Worm (Caenorhabditis elegans) whole organism, L3 larva: Measurements from ENCODE around the gene sel-9.

ENCODE experiments used
- ZK546.5 ChIP-seq: sonication (generic microtip); optimal IDR thresholded peaks from 2 replicates; lab custom pipeline; 2017; ENCODE audit warnings: missing biosample characterization, missing genetic modification characterization
- aly-2 ChIP-seq: fragments of 150-350 bp; optimal IDR thresholded peaks from 2 replicates; lab custom pipeline; 2014; ENCODE audit warnings: missing biosample characterization, missing genetic modification characterization
- ama-1 ChIP-seq: fragments of 150-350 bp; optimal IDR thresholded peaks from 2 replicates; lab custom pipeline; 2018
- egl-5 ChIP-seq: fragments of 150-350 bp; optimal IDR thresholded peaks from 2 replicates; lab custom pipeline; 2017; ENCODE audit warnings: missing biosample characterization, missing genetic modification reagents, missing genetic modification characterization, inconsistent platforms
- elt-1 ChIP-seq: fragments of 150-350 bp; optimal IDR thresholded peaks from 2 replicates; lab custom pipeline; 2014; ENCODE audit warnings: missing biosample characterization, missing genetic modification characterization
- elt-2 ChIP-seq: sonication (generic microtip); optimal IDR thresholded peaks from 2 replicates; lab custom pipeline; 2016; ENCODE audit warnings: missing genetic modification reagents, mild to moderate bottlenecking, missing genetic modification characterization, missing compliant biosample characterization
- elt-3 ChIP-seq, 3 experiments: fragments of 150-350 bp in 1 of 3; sonication (generic microtip) in 2 of 3; optimal IDR thresholded peaks; 2 replicates in 2 of 3; 4 replicates in 1 of 3; lab custom pipeline; 2014 to 2017; ENCODE audit warnings: missing biosample characterization in 3 of 3, missing genetic modification characterization in 3 of 3
- eor-1 ChIP-seq, 2 experiments: fragments of 150-350 bp; optimal IDR thresholded peaks; 2 replicates each; lab custom pipeline; 2014 to 2018; ENCODE audit warnings: missing biosample characterization in 2 of 2, missing genetic modification characterization in 2 of 2
- fkh-10 ChIP-seq: sonication (generic microtip); optimal IDR thresholded peaks from 2 replicates; lab custom pipeline; 2017; ENCODE audit warnings: missing biosample characterization, missing genetic modification reagents, missing genetic modification characterization
- fos-1 ChIP-seq: fragments of 150-350 bp; optimal IDR thresholded peaks from 2 replicates; lab custom pipeline; 2014; ENCODE audit warnings: missing biosample characterization, missing genetic modification characterization
- hmg-11 ChIP-seq: sonication (generic microtip); optimal IDR thresholded peaks from 2 replicates; lab custom pipeline; 2016; ENCODE audit warnings: missing genetic modification characterization, missing compliant biosample characterization
- jun-1 ChIP-seq: fragments of 150-350 bp; optimal IDR thresholded peaks from 2 replicates; lab custom pipeline; 2014; ENCODE audit warnings: missing biosample characterization, missing genetic modification reagents, missing genetic modification characterization
- lsy-12 ChIP-seq: sonication (generic microtip); optimal IDR thresholded peaks from 2 replicates; lab custom pipeline; 2016; ENCODE audit warnings: mild to moderate bottlenecking, missing genetic modification characterization, missing compliant biosample characterization
- mdl-1 ChIP-seq: fragments of 150-350 bp; optimal IDR thresholded peaks from 2 replicates; lab custom pipeline; 2014; ENCODE audit warnings: missing biosample characterization, missing genetic modification characterization
- mml-1 ChIP-seq: fragments of 150-350 bp; sonication (generic microtip); optimal IDR thresholded peaks from 3 replicates; lab custom pipeline; 2014; ENCODE audit warnings: missing biosample characterization, missing genetic modification characterization
- nhr-11 ChIP-seq: fragments of 150-350 bp; optimal IDR thresholded peaks from 2 replicates; lab custom pipeline; 2014; ENCODE audit warnings: missing biosample characterization, missing genetic modification characterization
- nhr-12 ChIP-seq: fragments of 150-350 bp; optimal IDR thresholded peaks from 2 replicates; lab custom pipeline; 2014; ENCODE audit warnings: missing biosample characterization, missing genetic modification characterization
- nhr-23 ChIP-seq: fragments of 150-350 bp; optimal IDR thresholded peaks from 2 replicates; lab custom pipeline; 2014; ENCODE audit warnings: missing biosample characterization, missing genetic modification reagents, missing genetic modification characterization
- nhr-237 ChIP-seq: fragments of 150-350 bp; optimal IDR thresholded peaks from 2 replicates; lab custom pipeline; 2014; ENCODE audit warnings: missing biosample characterization, missing genetic modification characterization
- nhr-25 ChIP-seq: sonication (generic microtip); optimal IDR thresholded peaks from 2 replicates; lab custom pipeline; 2017; ENCODE audit warnings: missing biosample characterization, missing genetic modification characterization
- nhr-28 ChIP-seq: fragments of 150-350 bp; optimal IDR thresholded peaks from 2 replicates; lab custom pipeline; 2014; ENCODE audit warnings: missing biosample characterization, missing genetic modification characterization
- nhr-76 ChIP-seq: fragments of 150-350 bp; sonication (generic microtip); optimal IDR thresholded peaks from 5 replicates; lab custom pipeline; 2014; ENCODE audit warnings: missing biosample characterization, missing genetic modification characterization
- nhr-77 ChIP-seq: fragments of 150-350 bp; optimal IDR thresholded peaks from 2 replicates; lab custom pipeline; 2014; ENCODE audit warnings: missing biosample characterization, missing genetic modification characterization
- pha-4 ChIP-seq: fragments of 150-350 bp; optimal IDR thresholded peaks from 2 replicates; lab custom pipeline; 2014; ENCODE audit warnings: missing biosample characterization, missing genetic modification reagents, missing genetic modification characterization
- pqm-1 ChIP-seq: fragments of 150-350 bp; optimal IDR thresholded peaks from 2 replicates; lab custom pipeline; 2017; ENCODE audit warnings: missing biosample characterization, missing genetic modification characterization, inconsistent platforms
- sea-2 ChIP-seq: fragments of 150-350 bp; sonication (generic microtip); optimal IDR thresholded peaks from 4 replicates; lab custom pipeline; 2014; ENCODE audit warnings: missing biosample characterization, missing genetic modification reagents, missing genetic modification characterization
- skn-1 ChIP-seq: fragments of 150-350 bp; optimal IDR thresholded peaks from 2 replicates; lab custom pipeline; 2014; ENCODE audit warnings: missing biosample characterization, missing genetic modification characterization
- snpc-4 ChIP-seq: fragments of 150-350 bp; optimal IDR thresholded peaks from 2 replicates; lab custom pipeline; 2014; ENCODE audit warnings: missing biosample characterization, missing genetic modification characterization
- tbx-2 ChIP-seq: sonication (generic microtip); optimal IDR thresholded peaks from 2 replicates; lab custom pipeline; 2016; ENCODE audit warnings: mild to moderate bottlenecking, missing genetic modification characterization, missing compliant biosample characterization
- unc-39 ChIP-seq: sonication (generic microtip); optimal IDR thresholded peaks from 4 replicates; lab custom pipeline; 2017; ENCODE audit warnings: missing biosample characterization, missing genetic modification characterization
- zag-1 ChIP-seq: fragments of 150-350 bp; optimal IDR thresholded peaks from 2 replicates; lab custom pipeline; 2014; ENCODE audit warnings: missing biosample characterization, missing genetic modification characterization
- ztf-11 ChIP-seq: fragments of 150-350 bp; optimal IDR thresholded peaks from 2 replicates; lab custom pipeline; 2014; ENCODE audit warnings: missing biosample characterization, missing genetic modification characterization
- ztf-4 ChIP-seq: fragments of 150-350 bp; optimal IDR thresholded peaks from 2 replicates; lab custom pipeline; 2014; ENCODE audit warnings: missing biosample characterization, missing genetic modification characterization

The sel-9 gene

ce11 chrV:8323545-8323944 is 21.2 kb upstream of the sel-9 start:
- TF ChIP-seq hmg-11 (tag; lab: Kevin White, UChicago), result no peak
- TF ChIP-seq nhr-76, result no peak

- TF ChIP-seq skn-1 (no peak), nhr-237 (tag; lab: Kevin White, UChicago) (no peak), nhr-28 (tag; lab: Kevin White, UChicago) (no peak), unc-39 (no peak)
Measured at ce11 chrV:8318135-8318534, 15.8 kb upstream of the sel-9 start, which contains the start of gene clec-219. Gene clec-219, plus strand, starts transcription at chrV:8318435.

- TF ChIP-seq nhr-77 (tag; lab: Kevin White, UChicago) (no peak), snpc-4 (tag; lab: Kevin White, UChicago) (no peak), ama-1 (lab: Kevin White, UChicago) (no peak), pha-4 (no peak), jun-1 (tag; lab: Kevin White, UChicago) (no peak), mml-1 (tag; lab: Kevin White, UChicago) (no peak), nhr-25 (tag; lab: Kevin White, UChicago) (no peak), nhr-11 (no peak), elt-1 (tag; lab: Kevin White, UChicago) (no peak)
Measured at ce11 chrV:8311210-8311609, 8.8 kb upstream of the sel-9 start, which contains the start of gene W02D7.12. Gene W02D7.12, plus strand, starts transcription at chrV:8311510.

ce11 chrV:8307681-8308080 is 5.3 kb upstream of the sel-9 start, which contains the start of gene clec-218:
Gene clec-218, plus strand, starts transcription at chrV:8307942.
- no peak for TF ChIP-seq nhr-12 (tag; lab: Kevin White, UChicago)
- TF ChIP-seq fkh-10 (GFP tag; lab: Kevin White, UChicago), result no peak
- TF ChIP-seq elt-2 (tag; lab: Kevin White, UChicago), result peak; percentile 90
- no peak for TF ChIP-seq nhr-25 (tag; lab: Kevin White, UChicago)
- no peak for TF ChIP-seq ztf-4 (tag; lab: Kevin White, UChicago)
- no peak for TF ChIP-seq aly-2 (tag; lab: Kevin White, UChicago)
- TF ChIP-seq pqm-1, result peak; percentile 78
- TF ChIP-seq sea-2 (GFP tag; lab: Kevin White, UChicago), result no peak
- TF ChIP-seq tbx-2 (tag; lab: Kevin White, UChicago), result no peak
- TF ChIP-seq fos-1, result no peak
- no peak for TF ChIP-seq mdl-1 (tag; lab: Kevin White, UChicago)
- no peak for TF ChIP-seq lsy-12 (tag; lab: Kevin White, UChicago)
- TF ChIP-seq snpc-4 (tag; lab: Kevin White, UChicago), result no peak
- TF ChIP-seq unc-39, result no peak
- TF ChIP-seq pha-4, result no peak
- TF ChIP-seq ama-1 (lab: Kevin White, UChicago), result no peak
- TF ChIP-seq, all 47 proteins: peak for 2

- TF ChIP-seq elt-2 (tag; lab: Kevin White, UChicago), result peak; percentile 81
- peak; percentile 71 for TF ChIP-seq pqm-1
- no peak for TF ChIP-seq nhr-77 (tag; lab: Kevin White, UChicago)
Measured at ce11 chrV:8307013-8307412, 4.6 kb upstream of the sel-9 start.

- TF ChIP-seq eor-1 (tag; optimal IDR thresholded peaks at IDR 0.05; lab: Kevin White, UChicago) (no peak), egl-5 (tag; lab: Kevin White, UChicago) (no peak), mdl-1 (tag; lab: Kevin White, UChicago) (no peak), sea-2 (GFP tag; lab: Kevin White, UChicago) (no peak), nhr-11 (no peak), nhr-23 (no peak), nhr-12 (tag; lab: Kevin White, UChicago) (no peak)
Measured at ce11 chrV:8306366-8306765, 4.0 kb upstream of the sel-9 start, which contains the start of gene W02D7.8. Gene W02D7.8, minus strand, starts transcription at chrV:8306466.

ce11 chrV:8305940-8306339 is 3.6 kb upstream of the sel-9 start:
- TF ChIP-seq elt-2 (tag; lab: Kevin White, UChicago), result peak; percentile 70
- TF ChIP-seq ZK546.5, result no peak
- TF ChIP-seq nhr-77 (tag; lab: Kevin White, UChicago), result no peak
- TF ChIP-seq zag-1 (tag; lab: Kevin White, UChicago), result no peak
- no peak for TF ChIP-seq hmg-11 (tag; lab: Kevin White, UChicago)
- peak; percentile 23 for TF ChIP-seq pha-4
- TF ChIP-seq sea-2 (GFP tag; lab: Kevin White, UChicago), result no peak
- no peak for TF ChIP-seq ztf-11
- TF ChIP-seq pqm-1, result peak; percentile 58
- TF ChIP-seq elt-3 (tag; optimal IDR thresholded peaks at IDR 0.05; lab: Kevin White, UChicago), result no peak
